Worm (Caenorhabditis elegans) whole organism, midembryonic: ENCODE measurements around the gene ZK622.4.

ENCODE experiments used
- T22C8.4 ChIP-seq: fragments of 200-800 bp; sonication (Bioruptor generic); IDR thresholded peaks from 2 replicates; pipeline ENCODE4 v1.3.6; 2022; ENCODE audit warnings: missing genetic modification characterization, missing compliant biosample characterization
- klf-2 ChIP-seq: fragments of 200-800 bp; sonication (Bioruptor generic); conservative IDR thresholded peaks from 2 replicates; pipeline ENCODE4 v1.3.6; 2022; ENCODE audit warnings: missing genetic modification reagents, missing genetic modification characterization, missing compliant biosample characterization
- med-1 ChIP-seq: sonication (generic microtip); optimal IDR thresholded peaks from 2 replicates; lab custom pipeline; 2017; ENCODE audit warnings: missing genetic modification characterization, mild to moderate bottlenecking, missing compliant biosample characterization, antibody characterized with exemption, missing genetic modification reagents; ENCODE audit not compliant: insufficient read depth
- ref-1 ChIP-seq: fragments of 200-800 bp; sonication (Bioruptor generic); conservative IDR thresholded peaks from 2 replicates; pipeline ENCODE4 v1.3.6; 2022; ENCODE audit warnings: missing genetic modification reagents, missing genetic modification characterization, missing compliant biosample characterization
- tab-1 ChIP-seq: fragments of 200-800 bp; sonication (Bioruptor generic); IDR thresholded peaks from 2 replicates; pipeline ENCODE4 v1.3.6; 2022; ENCODE audit warnings: missing genetic modification characterization, missing compliant biosample characterization
- ztf-23 ChIP-seq: fragments of 200-800 bp; sonication (Bioruptor generic); IDR thresholded peaks from 2 replicates; pipeline ENCODE4 v1.3.6; 2022; ENCODE audit warnings: missing genetic modification reagents, missing genetic modification characterization, missing compliant biosample characterization
- ztf-29 ChIP-seq: fragments of 200-800 bp; sonication (Bioruptor generic); IDR thresholded peaks from 2 replicates; pipeline ENCODE4 v1.3.6; 2022; ENCODE audit warnings: missing genetic modification reagents, missing genetic modification characterization, missing compliant biosample characterization

DNA sequence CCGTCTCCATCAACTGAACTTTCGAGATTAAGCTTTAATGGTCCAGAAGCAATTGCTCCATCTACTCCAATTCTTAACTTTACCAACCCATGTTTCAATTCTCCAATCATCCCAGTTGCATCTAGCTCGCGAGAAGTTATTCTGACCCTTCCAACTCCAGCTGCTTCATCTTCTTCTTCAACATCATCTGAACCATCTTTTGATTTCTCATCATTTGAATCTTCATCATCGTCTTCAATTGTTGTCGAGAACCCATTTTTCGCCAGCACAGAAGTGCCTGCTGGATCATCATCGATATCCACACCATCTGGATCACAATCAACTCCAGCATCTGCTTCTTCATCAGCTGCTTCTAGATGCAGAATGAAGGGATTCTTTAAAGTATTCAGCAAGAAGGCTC, 47.0 kb downstream of the ZK622.4 start:
- TF ChIP-seq med-1 (GFP tag; lab: Kevin White, UChicago) = no peak
- TF ChIP-seq klf-2 (GFP tag; lab: Robert Waterston, UW) = no peak
- no peak for TF ChIP-seq ztf-29 (GFP tag; lab: Robert Waterston, UW)
- TF ChIP-seq ztf-23 = no peak
- TF ChIP-seq T22C8.4 (GFP tag; lab: Robert Waterston, UW) = no peak
- no peak for TF ChIP-seq ref-1 (GFP tag; lab: Robert Waterston, UW)
- no peak for TF ChIP-seq tab-1 (GFP tag; lab: Robert Waterston, UW)
